Fruit fly (Drosophila melanogaster): ENCODE data around the gene FoxP.
A peak's percentile ranks its signal among the peaks of the same experiment; 100 is the strongest.

Gene FoxP

dm6 chr3R:9762955-9763931 is 32.6 kb upstream of the FoxP start, which contains the start of the genes Snap24 and CG8478 (continued):
- TF ChIP-seq slbo (GFP tag; IDR thresholded peaks at IDR 0.05) (peak; percentile 12; the same call in 1 of the 2 replicates), prd (optimal IDR thresholded peaks at IDR 0.05) (no peak), prd (GFP tag; IDR thresholded peaks at IDR 0.05) (no peak), mld (GFP tag; IDR thresholded peaks at IDR 0.05; ENCODE audit: partially characterized antibody) (peak; percentile 56; the same call in 2 of the 3 replicates), CoRest (tag; optimal IDR thresholded peaks at IDR 0.05) (peak; percentile 15), stwl (tag; optimal IDR thresholded peaks at IDR 0.05) (peak; percentile 91), kay (GFP tag; optimal IDR thresholded peaks at IDR 0.05) (peak; percentile 85), CG8388 (GFP tag; optimal IDR thresholded peaks at IDR 0.05) (no peak), tx (GFP tag; optimal IDR thresholded peaks at IDR 0.05) (no peak), CG7963 (GFP tag; IDR thresholded peaks at IDR 0.05; ENCODE audit: partially characterized antibody) (peak; percentile 57; the same call in 2 of the 3 replicates), cad (GFP tag; optimal IDR thresholded peaks at IDR 0.05) (no peak), CG10267 (tag; optimal IDR thresholded peaks at IDR 0.05) (peak; percentile 93), CG31365 (tag; optimal IDR thresholded peaks at IDR 0.05) (no peak), Trl (optimal IDR thresholded peaks at IDR 0.05) (no peak), Trl (GFP tag; optimal IDR thresholded peaks at IDR 0.05) (no peak), Elba2 (GFP tag; optimal IDR thresholded peaks at IDR 0.05) (peak; percentile 87), jumu (GFP tag; optimal IDR thresholded peaks at IDR 0.05) (no peak), Meics (GFP tag; optimal IDR thresholded peaks at IDR 0.05) (no peak), CG16779 (GFP tag; IDR thresholded peaks at IDR 0.05) (no peak), CG11456 (GFP tag; IDR thresholded peaks at IDR 0.05) (no peak), fu2 (GFP tag; optimal IDR thresholded peaks at IDR 0.05) (no peak), CG9797 (GFP tag; optimal IDR thresholded peaks at IDR 0.05) (peak; percentile 2), lmd (GFP tag; IDR thresholded peaks at IDR 0.05) (no peak), Dbx (GFP tag; IDR thresholded peaks at IDR 0.05) (no peak), HLH54F (GFP tag; optimal IDR thresholded peaks at IDR 0.05) (no peak), pnt (GFP tag; optimal IDR thresholded peaks at IDR 0.05) (no peak), CG13775 (GFP tag; optimal IDR thresholded peaks at IDR 0.05) (no peak), Scr (GFP tag; IDR thresholded peaks at IDR 0.05; ENCODE audit: partially characterized antibody) (peak; percentile 79), hb (GFP tag; IDR thresholded peaks at IDR 0.05; ENCODE audit: partially characterized antibody) (peak; percentile 61), CG2199 (GFP tag; IDR thresholded peaks at IDR 0.05) (no peak), MESR4 (GFP tag; optimal IDR thresholded peaks at IDR 0.05) (peak; percentile 86), sens (GFP tag) (peak; percentile 91), CG4617 (GFP tag; optimal IDR thresholded peaks at IDR 0.05; ENCODE audit: borderline replicate concordance) (peak; percentile 40), D19B (GFP tag; optimal IDR thresholded peaks at IDR 0.05) (no peak), Oli (tag; optimal IDR thresholded peaks at IDR 0.05) (no peak), seq (GFP tag; IDR thresholded peaks at IDR 0.05) (no peak), Myb (GFP tag; optimal IDR thresholded peaks at IDR 0.05) (peak; percentile 75), Gsc (GFP tag; IDR thresholded peaks at IDR 0.05) (no peak), Camta (GFP tag; optimal IDR thresholded peaks at IDR 0.05) (peak; percentile 33), gcm (GFP tag; optimal IDR thresholded peaks at IDR 0.05) (no peak), aop (GFP tag; IDR thresholded peaks at IDR 0.05) (no peak), zen (tag; optimal IDR thresholded peaks at IDR 0.05) (peak; percentile 12), lilli (GFP tag; optimal IDR thresholded peaks at IDR 0.05) (peak; percentile 30), Doc3 (GFP tag; IDR thresholded peaks at IDR 0.05; ENCODE audit: partially characterized antibody) (peak; percentile 71), grau (tag; optimal IDR thresholded peaks at IDR 0.05) (peak; percentile 0), sna (GFP tag; IDR thresholded peaks at IDR 0.05; ENCODE audit: partially characterized antibody) (peak; percentile 74), NfI (GFP tag; optimal IDR thresholded peaks at IDR 0.05) (no peak), wor (GFP tag; IDR thresholded peaks at IDR 0.05) (no peak), ato (GFP tag; IDR thresholded peaks at IDR 0.05; ENCODE audit: partially characterized antibody) (peak; percentile 80)
